ENCODE assay signal across 4 worm cellular contexts in genomic region chrV:6243260-6243659, ce11.
TF ChIP-seq lines count a peak whose summit lies in the region.

No protein-coding gene starts in this region.

TF ChIP-seq in whole organism, L1 larva, 84 proteins besides CTCF, POLR2A, EP300 and RAD21 (continued from another document and continues in another):
- TF ChIP-seq lin-15B (tag; optimal IDR thresholded peaks at IDR 0.05; lab: Kevin White, UChicago) = no peak
- TF ChIP-seq pax-3 (tag; optimal IDR thresholded peaks at IDR 0.05; lab: Kevin White, UChicago) = no peak
- peak; percentile 65 for TF ChIP-seq nhr-20 (tag; optimal IDR thresholded peaks at IDR 0.05; lab: Kevin White, UChicago)
- TF ChIP-seq jun-1 (tag; optimal IDR thresholded peaks at IDR 0.05; lab: Kevin White, UChicago) = no peak
- no peak for TF ChIP-seq F16B12.6 (tag; optimal IDR thresholded peaks at IDR 0.05; lab: Kevin White, UChicago)
- TF ChIP-seq lir-3 (tag; optimal IDR thresholded peaks at IDR 0.05; lab: Kevin White, UChicago; ENCODE audit: poor library complexity) = no peak
- TF ChIP-seq ces-1 (GFP tag; optimal IDR thresholded peaks at IDR 0.05; lab: Kevin White, UChicago) = no peak
- no peak for TF ChIP-seq fkh-10 (GFP tag; optimal IDR thresholded peaks at IDR 0.05; lab: Kevin White, UChicago)
- no peak for TF ChIP-seq nhr-11 (tag; optimal IDR thresholded peaks at IDR 0.05; lab: Kevin White, UChicago)
- TF ChIP-seq nhr-47 (tag; optimal IDR thresholded peaks at IDR 0.05; lab: Kevin White, UChicago) = no peak
- TF ChIP-seq efl-3 (GFP tag; optimal IDR thresholded peaks at IDR 0.05; lab: Kevin White, UChicago) = no peak
- no peak for TF ChIP-seq hpl-2 (GFP tag; optimal IDR thresholded peaks at IDR 0.05; lab: Kevin White, UChicago)
- no peak for TF ChIP-seq unc-30 (tag; optimal IDR thresholded peaks at IDR 0.05; lab: Kevin White, UChicago)
- TF ChIP-seq ceh-8 (GFP tag; optimal IDR thresholded peaks at IDR 0.05; lab: Kevin White, UChicago) = no peak
- no peak for TF ChIP-seq nhr-76 (tag; optimal IDR thresholded peaks at IDR 0.05; lab: Kevin White, UChicago)
- no peak for TF ChIP-seq dsc-1 (tag; optimal IDR thresholded peaks at IDR 0.05; lab: Kevin White, UChicago)
- TF ChIP-seq tbx-2 (tag; optimal IDR thresholded peaks at IDR 0.05; lab: Kevin White, UChicago) = no peak
- TF ChIP-seq snpc-4 (tag; optimal IDR thresholded peaks at IDR 0.05; lab: Kevin White, UChicago) = no peak
- TF ChIP-seq nhr-71 (tag; optimal IDR thresholded peaks at IDR 0.05; lab: Kevin White, UChicago) = peak; percentile 57
- TF ChIP-seq nhr-85 (tag; lab: Kevin White, UChicago) = peak; percentile 34
- no peak for TF ChIP-seq xbp-1 (tag; optimal IDR thresholded peaks at IDR 0.05; lab: Kevin White, UChicago)
- TF ChIP-seq ceh-90 (tag; optimal IDR thresholded peaks at IDR 0.05; lab: Kevin White, UChicago) = no peak
- TF ChIP-seq dpl-1 (GFP tag; optimal IDR thresholded peaks at IDR 0.05; lab: Kevin White, UChicago) = no peak
- peak; percentile 24 for TF ChIP-seq rnt-1 (tag; optimal IDR thresholded peaks at IDR 0.05; lab: Kevin White, UChicago)
- no peak for TF ChIP-seq lin-35 (GFP tag; optimal IDR thresholded peaks at IDR 0.05; lab: Kevin White, UChicago)
- no peak for TF ChIP-seq skn-1 (tag; optimal IDR thresholded peaks at IDR 0.05; lab: Kevin White, UChicago)
- TF ChIP-seq sptf-1 (tag; optimal IDR thresholded peaks at IDR 0.05; lab: Kevin White, UChicago) = no peak
- TF ChIP-seq ets-5 (GFP tag; IDR thresholded peaks at IDR 0.05; lab: Robert Waterston, UW) = no peak
- peak in 1 of 2 experiments; percentile 14 for TF ChIP-seq mdl-1 (tag; optimal IDR thresholded peaks at IDR 0.05; lab: Kevin White, UChicago)
- TF ChIP-seq aha-1 (tag; optimal IDR thresholded peaks at IDR 0.05; lab: Kevin White, UChicago) = no peak
- no peak for TF ChIP-seq zag-1 (tag; optimal IDR thresholded peaks at IDR 0.05; lab: Kevin White, UChicago)
- no peak for TF ChIP-seq isw-1 (GFP tag; IDR thresholded peaks at IDR 0.05; lab: Robert Waterston, UW)
- peak; percentile 69 for TF ChIP-seq lin-14 (GFP tag; optimal IDR thresholded peaks at IDR 0.05; lab: Kevin White, UChicago)
- no peak for TF ChIP-seq tlp-1 (tag; optimal IDR thresholded peaks at IDR 0.05; lab: Kevin White, UChicago)
- TF ChIP-seq C34B4.2 (tag; optimal IDR thresholded peaks at IDR 0.05; lab: Kevin White, UChicago) = no peak

TF ChIP-seq in whole organism, L3 larva, 47 proteins besides CTCF, POLR2A, EP300 and RAD21 (continued from another document):
- TF ChIP-seq nhr-67 (tag; optimal IDR thresholded peaks at IDR 0.05; lab: Kevin White, UChicago) (no peak), ceh-28 (tag; optimal IDR thresholded peaks at IDR 0.05; lab: Kevin White, UChicago) (no peak), sea-2 (GFP tag; optimal IDR thresholded peaks at IDR 0.05; lab: Kevin White, UChicago) (no peak), daf-12 (tag; optimal IDR thresholded peaks at IDR 0.05; lab: Kevin White, UChicago) (no peak), fkh-2 (tag; optimal IDR thresholded peaks at IDR 0.05; lab: Kevin White, UChicago) (no peak), lin-15B (tag; optimal IDR thresholded peaks at IDR 0.05; lab: Kevin White, UChicago) (no peak), nhr-28 (tag; optimal IDR thresholded peaks at IDR 0.05; lab: Kevin White, UChicago) (no peak), ceh-82 (tag; optimal IDR thresholded peaks at IDR 0.05; lab: Kevin White, UChicago) (no peak), mml-1 (tag; optimal IDR thresholded peaks at IDR 0.05; lab: Kevin White, UChicago) (no peak), zag-1 (tag; optimal IDR thresholded peaks at IDR 0.05; lab: Kevin White, UChicago) (no peak), nhr-76 (tag; optimal IDR thresholded peaks at IDR 0.05; lab: Kevin White, UChicago) (no peak), ZK546.5 (tag; optimal IDR thresholded peaks at IDR 0.05; lab: Kevin White, UChicago) (no peak), egl-5 (tag; optimal IDR thresholded peaks at IDR 0.05; lab: Kevin White, UChicago) (no peak), fkh-10 (GFP tag; optimal IDR thresholded peaks at IDR 0.05; lab: Kevin White, UChicago) (no peak), unc-39 (tag; optimal IDR thresholded peaks at IDR 0.05; lab: Kevin White, UChicago) (no peak), pqm-1 (tag; optimal IDR thresholded peaks at IDR 0.05; lab: Kevin White, UChicago) (peak; percentile 75), aly-2 (tag; optimal IDR thresholded peaks at IDR 0.05; lab: Kevin White, UChicago) (no peak), elt-2 (tag; optimal IDR thresholded peaks at IDR 0.05; lab: Kevin White, UChicago) (peak; percentile 91), nhr-11 (tag; optimal IDR thresholded peaks at IDR 0.05; lab: Kevin White, UChicago) (no peak), ceh-9 (tag; optimal IDR thresholded peaks at IDR 0.05; lab: Kevin White, UChicago) (no peak), ceh-16 (tag; optimal IDR thresholded peaks at IDR 0.05; lab: Kevin White, UChicago) (no peak)

TF ChIP-seq in whole organism, L4 larva, 104 proteins besides CTCF, POLR2A, EP300 and RAD21 (continued from another document and continues in another):
- TF ChIP-seq ceh-32 (tag; optimal IDR thresholded peaks at IDR 0.05; lab: Kevin White, UChicago; ENCODE audit: poor library complexity) (no peak), saeg-2 (GFP tag; IDR thresholded peaks at IDR 0.05; lab: Robert Waterston, UW) (no peak), zfp-3 (GFP tag; conservative IDR thresholded peaks at IDR 0.05; lab: Robert Waterston, UW) (no peak), nhr-111 (GFP tag; optimal IDR thresholded peaks at IDR 0.05; lab: Kevin White, UChicago) (no peak), ceh-82 (tag; optimal IDR thresholded peaks at IDR 0.05; lab: Kevin White, UChicago) (no peak), mep-1 (tag; optimal IDR thresholded peaks at IDR 0.05; lab: Kevin White, UChicago) (peak; percentile 19), F44E2.7 (GFP tag; IDR thresholded peaks at IDR 0.05; lab: Robert Waterston, UW) (no peak), Y105C5A.15 (GFP tag; IDR thresholded peaks at IDR 0.05; lab: Robert Waterston, UW) (no peak), ZK546.5 (tag; optimal IDR thresholded peaks at IDR 0.05; lab: Kevin White, UChicago) (no peak), nhr-76 (tag; optimal IDR thresholded peaks at IDR 0.05; lab: Kevin White, UChicago) (no peak), dmd-9 (GFP tag; IDR thresholded peaks at IDR 0.05; lab: Robert Waterston, UW) (no peak), Y48G9A.11 (GFP tag; IDR thresholded peaks at IDR 0.05; lab: Robert Waterston, UW) (no peak), mes-2 (tag; optimal IDR thresholded peaks at IDR 0.05; lab: Kevin White, UChicago; ENCODE audit: poor library complexity, severe bottlenecking) (peak; percentile 42), zip-11 (GFP tag; IDR thresholded peaks at IDR 0.05; lab: Robert Waterston, UW) (no peak), pqm-1 (tag; optimal IDR thresholded peaks at IDR 0.05; lab: Kevin White, UChicago) (peak; percentile 36), ztf-11 (tag; optimal IDR thresholded peaks at IDR 0.05; lab: Kevin White, UChicago) (no peak), ZK337.2 (GFP tag; IDR thresholded peaks at IDR 0.05; lab: Robert Waterston, UW) (no peak), hlh-30 (tag; optimal IDR thresholded peaks at IDR 0.05; lab: Kevin White, UChicago; ENCODE audit: insufficient read depth) (peak; percentile 68), sdz-12 (GFP tag; optimal IDR thresholded peaks at IDR 0.05; lab: Kevin White, UChicago) (no peak), zip-2 (tag; optimal IDR thresholded peaks at IDR 0.05; lab: Kevin White, UChicago) (no peak), nhr-41 (GFP tag; IDR thresholded peaks at IDR 0.05; lab: Robert Waterston, UW) (0 out of 2 replicates have a peak, but pooled peaks have one; percentile 20), mxl-2 (GFP tag; conservative IDR thresholded peaks at IDR 0.05; lab: Robert Waterston, UW) (no peak), cey-2 (tag; optimal IDR thresholded peaks at IDR 0.05; lab: Kevin White, UChicago; ENCODE audit: borderline replicate concordance, insufficient read depth) (no peak), zag-1 (tag; optimal IDR thresholded peaks at IDR 0.05; lab: Kevin White, UChicago) (no peak), hmg-1.1 (GFP tag; IDR thresholded peaks at IDR 0.05; lab: Robert Waterston, UW) (no peak), D1046.2 (GFP tag; IDR thresholded peaks at IDR 0.05; lab: Robert Waterston, UW) (no peak), ctbp-1 (GFP tag; IDR thresholded peaks at IDR 0.05; lab: Robert Waterston, UW) (no peak), dmd-8 (GFP tag; IDR thresholded peaks at IDR 0.05; lab: Robert Waterston, UW) (no peak), snpc-1.2 (GFP tag; IDR thresholded peaks at IDR 0.05; lab: Robert Waterston, UW) (no peak), F26F4.8 (GFP tag; conservative IDR thresholded peaks at IDR 0.05; lab: Robert Waterston, UW) (no peak), nhr-28 (tag; optimal IDR thresholded peaks at IDR 0.05; lab: Kevin White, UChicago) (peak; percentile 74), lin-39 (tag; optimal IDR thresholded peaks at IDR 0.05; lab: Kevin White, UChicago) (no peak), fkh-10 (GFP tag; optimal IDR thresholded peaks at IDR 0.05; lab: Kevin White, UChicago) (no peak), ceh-28 (tag; optimal IDR thresholded peaks at IDR 0.05; lab: Kevin White, UChicago) (no peak), nhr-237 (tag; optimal IDR thresholded peaks at IDR 0.05; lab: Kevin White, UChicago) (no peak), nhr-6 (tag; optimal IDR thresholded peaks at IDR 0.05; lab: Kevin White, UChicago) (no peak), nhr-77 (tag; optimal IDR thresholded peaks at IDR 0.05; lab: Kevin White, UChicago) (peak; percentile 51), madf-9 (GFP tag; conservative IDR thresholded peaks at IDR 0.05; lab: Robert Waterston, UW) (no peak), aha-1 (tag; lab: Kevin White, UChicago) (no peak), T26A8.4 (GFP tag; IDR thresholded peaks at IDR 0.05; lab: Robert Waterston, UW) (no peak), nhr-10 (tag; optimal IDR thresholded peaks at IDR 0.05; lab: Kevin White, UChicago) (no peak), ceh-62 (tag; optimal IDR thresholded peaks at IDR 0.05; lab: Kevin White, UChicago) (no peak), hlh-11 (tag; optimal IDR thresholded peaks at IDR 0.05; lab: Kevin White, UChicago) (peak; percentile 89), snpc-4 (tag; optimal IDR thresholded peaks at IDR 0.05; lab: Kevin White, UChicago) (no peak), nhr-102 (tag; optimal IDR thresholded peaks at IDR 0.05; lab: Kevin White, UChicago) (peak; percentile 25)

TF ChIP-seq in whole organism, young adult, 124 proteins besides CTCF, POLR2A, EP300 and RAD21 (continued from another document):
- TF ChIP-seq ceh-79 (tag; optimal IDR thresholded peaks at IDR 0.05; lab: Kevin White, UChicago) = no peak
- no peak for TF ChIP-seq nfya-1 (tag; optimal IDR thresholded peaks at IDR 0.05; lab: Kevin White, UChicago; ENCODE audit: borderline replicate concordance, insufficient read depth)
- TF ChIP-seq repo-1 (tag; optimal IDR thresholded peaks at IDR 0.05; lab: Kevin White, UChicago) = no peak
- no peak for TF ChIP-seq madf-8 (GFP tag; conservative IDR thresholded peaks at IDR 0.05; lab: Robert Waterston, UW)
- TF ChIP-seq snpc-4 (GFP tag; optimal IDR thresholded peaks at IDR 0.05; lab: Kevin White, UChicago) = no peak
- peak in 1 of 4 experiments; percentile 2 for TF ChIP-seq snpc-4 (tag; optimal IDR thresholded peaks at IDR 0.05; lab: Kevin White, UChicago)
- no peak for TF ChIP-seq sptf-2 (GFP tag; optimal IDR thresholded peaks at IDR 0.05; lab: Kevin White, UChicago)
- TF ChIP-seq cebp-1 (GFP tag; IDR thresholded peaks at IDR 0.05; lab: Robert Waterston, UW) = no peak
- peak; percentile 47 for TF ChIP-seq cebp-1 (tag; optimal IDR thresholded peaks at IDR 0.05; lab: Kevin White, UChicago)
- no peak for TF ChIP-seq lsl-1 (GFP tag; optimal IDR thresholded peaks at IDR 0.05; lab: Kevin White, UChicago)
